Worm (Caenorhabditis elegans) whole organism, L4 larva: Measurements from ENCODE around the gene rhgf-1.

Experiments
- D1046.2 ChIP-seq: fragments of 200-800 bp; sonication (Bioruptor generic); IDR thresholded peaks from 2 replicates; pipeline ENCODE4 v1.3.6; 2022; ENCODE audit warnings: missing genetic modification characterization, missing compliant biosample characterization
- Y48G9A.11 ChIP-seq: fragments of 200-800 bp; sonication (Bioruptor generic); IDR thresholded peaks from 2 replicates; pipeline ENCODE4 v1.3.6; 2022; ENCODE audit warnings: missing genetic modification reagents, missing genetic modification characterization, missing compliant biosample characterization
- aha-1 ChIP-seq: fragments of 150-350 bp; peaks from one replicate; lab custom pipeline; 2014; ENCODE audit warnings: missing biosample characterization, missing genetic modification characterization
- ama-1 ChIP-seq: fragments of 150-350 bp; optimal IDR thresholded peaks from 2 replicates; lab custom pipeline; 2014; ENCODE audit warnings: inconsistent platforms, mixed read lengths
- arid-1 ChIP-seq: fragments of 200-800 bp; sonication (Bioruptor generic); conservative IDR thresholded peaks from 2 replicates; pipeline ENCODE4 v1.3.6; 2022; ENCODE audit warnings: missing genetic modification reagents, missing genetic modification characterization, missing compliant biosample characterization
- ceh-20 ChIP-seq: fragments of 200-800 bp; sonication (Bioruptor generic); IDR thresholded peaks from 2 replicates; pipeline ENCODE4 v1.3.6; 2022; ENCODE audit warnings: missing genetic modification reagents, missing genetic modification characterization, missing compliant biosample characterization
- ceh-44 ChIP-seq: fragments of 200-800 bp; sonication (Bioruptor generic); IDR thresholded peaks from 2 replicates; pipeline ENCODE4 v1.3.6; 2022; ENCODE audit warnings: missing genetic modification reagents, missing genetic modification characterization, missing compliant biosample characterization
- ceh-62 ChIP-seq: sonication (generic microtip); optimal IDR thresholded peaks from 2 replicates; lab custom pipeline; 2017; ENCODE audit warnings: missing biosample characterization, missing genetic modification characterization
- cey-2 ChIP-seq: sonication (generic microtip); optimal IDR thresholded peaks from 3 replicates; lab custom pipeline; 2017; ENCODE audit warnings: missing genetic modification characterization, mild to moderate bottlenecking, missing compliant biosample characterization, antibody characterized with exemption, borderline replicate concordance; ENCODE audit not compliant: insufficient read depth
- daf-16 ChIP-seq, 3 experiments: sonication (generic microtip); optimal IDR thresholded peaks; 2 replicates each; lab custom pipeline; 2016 to 2017; ENCODE audit warnings: missing genetic modification characterization in 3 of 3, missing genetic modification reagents in 3 of 3, mild to moderate bottlenecking in 2 of 3, missing compliant biosample characterization in 2 of 3, missing biosample characterization in 1 of 3, moderate library complexity in 1 of 3
- dmd-6 ChIP-seq: fragments of 200-800 bp; sonication (Bioruptor generic); IDR thresholded peaks from 2 replicates; pipeline ENCODE4 v1.3.6; 2022; ENCODE audit warnings: missing genetic modification reagents, missing genetic modification characterization, missing compliant biosample characterization
- dmd-8 ChIP-seq: fragments of 200-800 bp; sonication (Bioruptor generic); IDR thresholded peaks from 2 replicates; pipeline ENCODE4 v1.3.6; 2022; ENCODE audit warnings: missing genetic modification characterization, missing compliant biosample characterization
- dpl-1 ChIP-seq: fragments of 150-350 bp; optimal IDR thresholded peaks from 2 replicates; lab custom pipeline; 2014; ENCODE audit warnings: missing biosample characterization, missing genetic modification reagents, missing genetic modification characterization
- dve-1 ChIP-seq: sonication (generic microtip); optimal IDR thresholded peaks from 2 replicates; lab custom pipeline; 2017; ENCODE audit warnings: antibody characterized with exemption, mild to moderate bottlenecking, missing genetic modification characterization, missing compliant biosample characterization; ENCODE audit not compliant: insufficient read depth
- egl-27 ChIP-seq: sonication (generic microtip); optimal IDR thresholded peaks from 3 replicates; lab custom pipeline; 2017; ENCODE audit warnings: missing biosample characterization, missing genetic modification reagents, missing genetic modification characterization
- fkh-10 ChIP-seq: fragments of 150-350 bp; optimal IDR thresholded peaks from 2 replicates; lab custom pipeline; 2014; ENCODE audit warnings: missing biosample characterization, missing genetic modification reagents, missing genetic modification characterization
- hif-1 ChIP-seq, 2 experiments: sonication (generic microtip); optimal IDR thresholded peaks; 2 replicates each; lab custom pipeline; 2016 to 2017; ENCODE audit warnings: missing compliant biosample characterization in 2 of 2, missing genetic modification characterization in 2 of 2, missing genetic modification reagents in 2 of 2, missing genotype in 2 of 2, mild to moderate bottlenecking in 1 of 2
- hlh-11 ChIP-seq: fragments of 200-800 bp; sonication (Bioruptor generic); optimal IDR thresholded peaks from 2 replicates; lab custom pipeline; 2018; ENCODE audit warnings: mild to moderate bottlenecking, missing genetic modification characterization, missing compliant biosample characterization
- hlh-30 ChIP-seq: sonication (generic microtip); optimal IDR thresholded peaks from 2 replicates; lab custom pipeline; 2017; ENCODE audit warnings: antibody characterized with exemption, mild to moderate bottlenecking, missing genetic modification characterization, missing compliant biosample characterization; ENCODE audit not compliant: insufficient read depth
- hmg-1.1 ChIP-seq: fragments of 200-800 bp; sonication (Bioruptor generic); IDR thresholded peaks from 2 replicates; pipeline ENCODE4 v1.3.6; 2022; ENCODE audit warnings: missing genetic modification reagents, missing genetic modification characterization, missing compliant biosample characterization
- lim-7 ChIP-seq: fragments of 200-800 bp; sonication (Bioruptor generic); IDR thresholded peaks from 2 replicates; pipeline ENCODE4 v1.3.6; 2022; ENCODE audit warnings: missing genetic modification characterization, missing compliant biosample characterization
- lin-29 ChIP-seq: fragments of 200-800 bp; sonication (Bioruptor generic); IDR thresholded peaks from 2 replicates; pipeline ENCODE4 v1.3.6; 2022; ENCODE audit warnings: missing genetic modification reagents, missing genetic modification characterization, missing compliant biosample characterization
- lsy-2 ChIP-seq, 2 experiments: fragments of 150-350 bp in 1 of 2; sonication (generic microtip) in 1 of 2; optimal IDR thresholded peaks; 2 replicates each; lab custom pipeline; 2014 to 2017; ENCODE audit warnings: missing biosample characterization in 2 of 2, missing genetic modification characterization in 2 of 2
- madf-5 ChIP-seq, 2 experiments: fragments of 200-800 bp; sonication (Bioruptor generic); IDR thresholded peaks; 2 replicates each; pipeline ENCODE4 v1.3.6; 2022; ENCODE audit warnings: missing compliant biosample characterization in 2 of 2, missing genetic modification characterization in 2 of 2
- mdl-1 ChIP-seq, 2 experiments: fragments of 150-350 bp in 1 of 2; sonication (generic microtip) in 1 of 2; optimal IDR thresholded peaks; 2 replicates each; lab custom pipeline; 2014 to 2017; ENCODE audit warnings: missing biosample characterization in 2 of 2, missing genetic modification characterization in 2 of 2
- mdt-29 ChIP-seq: fragments of 200-800 bp; sonication (Bioruptor generic); IDR thresholded peaks from 2 replicates; pipeline ENCODE4 v1.3.6; 2022; ENCODE audit warnings: missing genetic modification reagents, missing genetic modification characterization, missing compliant biosample characterization
- mep-1 ChIP-seq: fragments of 150-350 bp; sonication (generic microtip); optimal IDR thresholded peaks from 3 replicates; lab custom pipeline; 2014; ENCODE audit warnings: missing biosample characterization, missing genetic modification characterization
- mes-2 ChIP-seq: sonication (generic microtip); optimal IDR thresholded peaks from 2 replicates; lab custom pipeline; 2016; ENCODE audit warnings: missing genotype, mild to moderate bottlenecking, missing genetic modification characterization, missing compliant biosample characterization; ENCODE audit not compliant: poor library complexity, severe bottlenecking
- nhr-11 ChIP-seq: fragments of 150-350 bp; optimal IDR thresholded peaks from 2 replicates; lab custom pipeline; 2014; ENCODE audit warnings: missing biosample characterization, missing genetic modification characterization
- nhr-111 ChIP-seq: fragments of 200-800 bp; sonication (Bioruptor generic); optimal IDR thresholded peaks from 2 replicates; lab custom pipeline; 2018; ENCODE audit warnings: mild to moderate bottlenecking, missing genetic modification characterization, missing compliant biosample characterization
- nhr-25 ChIP-seq: sonication (generic microtip); optimal IDR thresholded peaks from 2 replicates; lab custom pipeline; 2017; ENCODE audit warnings: missing genetic modification characterization, mild to moderate bottlenecking, missing compliant biosample characterization, antibody characterized with exemption, moderate library complexity, borderline replicate concordance; ENCODE audit not compliant: insufficient read depth
- nhr-28 ChIP-seq: fragments of 150-350 bp; optimal IDR thresholded peaks from 2 replicates; lab custom pipeline; 2014; ENCODE audit warnings: missing biosample characterization, missing genetic modification characterization
- nhr-6 ChIP-seq: fragments of 150-350 bp; optimal IDR thresholded peaks from 2 replicates; lab custom pipeline; 2014; ENCODE audit warnings: missing biosample characterization, missing genetic modification characterization
- nhr-77 ChIP-seq: fragments of 150-350 bp; optimal IDR thresholded peaks from 2 replicates; lab custom pipeline; 2014; ENCODE audit warnings: missing biosample characterization, missing genetic modification characterization
- pha-4 ChIP-seq, 2 experiments: fragments of 150-350 bp in 1 of 2; fragments of 200-800 bp in 1 of 2; sonication (Bioruptor generic) in 1 of 2; IDR thresholded peaks in 1 of 2; optimal IDR thresholded peaks in 1 of 2; 2 replicates each; pipeline versions ENCODE4 v1.3.6 to Lab custom; 2014 to 2022; ENCODE audit warnings: missing genetic modification characterization in 2 of 2, missing genetic modification reagents in 2 of 2, missing biosample characterization in 1 of 2, missing compliant biosample characterization in 1 of 2
- php-3 ChIP-seq: fragments of 200-800 bp; sonication (Bioruptor generic); IDR thresholded peaks from 2 replicates; pipeline ENCODE4 v1.3.6; 2022; ENCODE audit warnings: missing genetic modification reagents, missing genetic modification characterization, missing compliant biosample characterization
- pqm-1 ChIP-seq: sonication (generic microtip); optimal IDR thresholded peaks from 2 replicates; lab custom pipeline; 2017; ENCODE audit warnings: missing biosample characterization, missing genetic modification characterization
- rbr-2 ChIP-seq: sonication (generic microtip); optimal IDR thresholded peaks from 2 replicates; lab custom pipeline; 2016; ENCODE audit warnings: missing genotype, missing genetic modification characterization, missing compliant biosample characterization
- saeg-2 ChIP-seq: fragments of 200-800 bp; sonication (Bioruptor generic); IDR thresholded peaks from 2 replicates; pipeline ENCODE4 v1.3.6; 2022; ENCODE audit warnings: missing genetic modification reagents, missing genetic modification characterization, missing compliant biosample characterization
- set-16 ChIP-seq: fragments of 200-800 bp; sonication (Bioruptor generic); IDR thresholded peaks from 2 replicates; pipeline ENCODE4 v1.3.6; 2022; ENCODE audit warnings: missing genetic modification reagents, missing genetic modification characterization, missing compliant biosample characterization
- skn-1 ChIP-seq: fragments of 150-350 bp; optimal IDR thresholded peaks from 2 replicates; lab custom pipeline; 2014; ENCODE audit warnings: missing biosample characterization, missing genetic modification characterization
- tag-97 ChIP-seq: fragments of 200-800 bp; sonication (Bioruptor generic); IDR thresholded peaks from 2 replicates; pipeline ENCODE4 v1.3.6; 2022; ENCODE audit warnings: missing genetic modification characterization, missing compliant biosample characterization
- unc-62 ChIP-seq, 3 experiments: fragments of 150-350 bp in 1 of 3; sonication (generic microtip); optimal IDR thresholded peaks in 2 of 3; peaks in 1 of 3; 1 replicate in 1 of 3; 2 replicates in 2 of 3; lab custom pipeline; 2014 to 2017; ENCODE audit warnings: missing biosample characterization in 3 of 3, missing genetic modification characterization in 3 of 3, missing genetic modification reagents in 3 of 3, missing genotype in 1 of 3
- vab-7 ChIP-seq: fragments of 200-800 bp; sonication (Bioruptor generic); IDR thresholded peaks from 2 replicates; pipeline ENCODE4 v1.3.6; 2022; ENCODE audit warnings: missing genetic modification reagents, missing genetic modification characterization, missing compliant biosample characterization
- ztf-7 ChIP-seq: fragments of 150-350 bp; optimal IDR thresholded peaks from 2 replicates; lab custom pipeline; 2014; ENCODE audit warnings: missing biosample characterization, missing genetic modification characterization

Gene rhgf-1

DNA sequence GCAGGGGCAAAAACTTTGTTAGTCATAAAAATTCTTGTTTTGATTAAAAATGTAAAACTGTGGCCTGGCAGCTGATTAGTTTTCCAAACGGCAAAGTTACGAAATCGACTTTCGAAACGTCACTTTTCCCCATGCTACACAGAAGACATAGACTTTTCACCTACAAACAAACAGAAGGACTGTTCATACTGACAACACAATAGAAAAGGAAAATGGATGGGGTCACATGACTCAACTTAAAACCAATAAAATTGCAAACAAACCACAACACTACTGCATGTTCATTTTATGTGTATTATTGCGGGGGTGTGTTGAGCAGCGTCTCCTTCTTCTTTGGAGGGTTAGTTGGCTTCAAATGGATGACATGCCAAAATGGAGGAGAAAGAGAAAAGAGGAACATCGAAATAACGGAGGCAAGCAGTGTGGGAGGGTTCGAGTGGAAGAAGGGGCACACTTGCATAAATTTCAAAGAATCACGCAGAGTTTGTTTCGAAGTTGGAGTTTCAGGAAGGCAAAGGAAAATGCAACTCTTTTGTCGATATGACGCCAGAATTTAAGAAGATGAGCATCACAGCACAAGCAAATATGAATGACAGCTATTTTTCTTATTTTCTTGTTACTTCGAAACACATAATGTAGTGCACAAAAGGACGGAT, 33.5 kb downstream of the rhgf-1 start:
- peak; percentile 68 for TF ChIP-seq nhr-28 (tag; lab: Kevin White, UChicago)
- peak in 1 of 2 experiments; percentile 61 for TF ChIP-seq lsy-2 (tag; optimal IDR thresholded peaks at IDR 0.05; lab: Kevin White, UChicago)
- TF ChIP-seq dve-1 (tag; lab: Kevin White, UChicago) = peak; percentile 62
- no peak for TF ChIP-seq ztf-7 (tag; lab: Kevin White, UChicago)
- peak; percentile 29 for TF ChIP-seq fkh-10 (GFP tag; lab: Kevin White, UChicago)
- peak; percentile 34 for TF ChIP-seq rbr-2 (tag; lab: Kevin White, UChicago)
- no peak for TF ChIP-seq vab-7 (GFP tag; lab: Robert Waterston, UW)
- TF ChIP-seq nhr-11 (tag; lab: Kevin White, UChicago) = peak; percentile 58
- no peak for TF ChIP-seq ceh-44 (GFP tag; lab: Robert Waterston, UW)
- TF ChIP-seq daf-16 (GFP tag; optimal IDR thresholded peaks at IDR 0.05; lab: Kevin White, UChicago) = no peak
- TF ChIP-seq daf-16 (tag; optimal IDR thresholded peaks at IDR 0.05; lab: Kevin White, UChicago) = peak; percentile 85
- TF ChIP-seq hif-1 (tag; optimal IDR thresholded peaks at IDR 0.05; lab: Kevin White, UChicago) = peak in 1 of 2 experiments; percentile 34
- no peak for TF ChIP-seq ceh-20 (GFP tag; lab: Robert Waterston, UW)
- no peak for TF ChIP-seq arid-1 (GFP tag; lab: Robert Waterston, UW)
- peak; percentile 66 for TF ChIP-seq hlh-11 (tag; lab: Kevin White, UChicago)
- peak; percentile 83 for TF ChIP-seq hlh-30 (tag; lab: Kevin White, UChicago)
- peak; percentile 53 for TF ChIP-seq ama-1
- TF ChIP-seq D1046.2 (GFP tag; lab: Robert Waterston, UW) = no peak
- TF ChIP-seq mdl-1 (tag; optimal IDR thresholded peaks at IDR 0.05; lab: Kevin White, UChicago) = peak in 1 of 2 experiments; percentile 62
- TF ChIP-seq unc-62 (GFP tag; optimal IDR thresholded peaks at IDR 0.05 in 1 of 2; lab: Kevin White, UChicago) = peak in 1 of 2 experiments; percentile 99
- TF ChIP-seq unc-62 (tag; optimal IDR thresholded peaks at IDR 0.05; lab: Kevin White, UChicago) = no peak
- TF ChIP-seq nhr-6 = peak; percentile 72
- TF ChIP-seq mep-1 = peak; percentile 73
- TF ChIP-seq hmg-1.1 = 0 out of 2 replicates have a peak, but pooled peaks have one; percentile 48
- no peak for TF ChIP-seq cey-2 (tag; lab: Kevin White, UChicago)
- TF ChIP-seq php-3 (GFP tag; lab: Robert Waterston, UW) = 0 out of 2 replicates have a peak, but pooled peaks have one; percentile 26
- peak; percentile 19 for TF ChIP-seq nhr-77 (tag; lab: Kevin White, UChicago)
- TF ChIP-seq dmd-6 (GFP tag; lab: Robert Waterston, UW) = 0 out of 2 replicates have a peak, but pooled peaks have one; percentile 14
- peak; percentile 22 for TF ChIP-seq dpl-1 (GFP tag; lab: Kevin White, UChicago)
- no peak for TF ChIP-seq tag-97 (GFP tag; lab: Robert Waterston, UW)
- TF ChIP-seq lim-7 (GFP tag; lab: Robert Waterston, UW) = no peak
- peak; percentile 34 for TF ChIP-seq aha-1 (tag; lab: Kevin White, UChicago)
- peak; percentile 18 for TF ChIP-seq mes-2 (tag; lab: Kevin White, UChicago)
- no peak for TF ChIP-seq pha-4 (GFP tag; IDR thresholded peaks at IDR 0.05; lab: Robert Waterston, UW)
- peak; percentile 84 for TF ChIP-seq pha-4 (tag; optimal IDR thresholded peaks at IDR 0.05; lab: Kevin White, UChicago)
- TF ChIP-seq Y48G9A.11 (GFP tag; lab: Robert Waterston, UW) = no peak
- no peak for TF ChIP-seq skn-1 (tag; lab: Kevin White, UChicago)
- TF ChIP-seq, all 104 proteins: peak for 23

- no peak for TF ChIP-seq set-16 (GFP tag; lab: Robert Waterston, UW)
- TF ChIP-seq madf-5 (GFP tag; IDR thresholded peaks at IDR 0.05; lab: Robert Waterston, UW) = no peak
- no peak for TF ChIP-seq nhr-111 (GFP tag; lab: Kevin White, UChicago)
- TF ChIP-seq pqm-1 (tag; lab: Kevin White, UChicago) = peak; percentile 39
- no peak for TF ChIP-seq egl-27 (tag; lab: Kevin White, UChicago)
- TF ChIP-seq fkh-10 (GFP tag; lab: Kevin White, UChicago) = no peak
- TF ChIP-seq saeg-2 (GFP tag; lab: Robert Waterston, UW) = no peak
- TF ChIP-seq ama-1 = peak; percentile 22
- no peak for TF ChIP-seq nhr-25 (tag; lab: Kevin White, UChicago)
- TF ChIP-seq ceh-62 = no peak
- no peak for TF ChIP-seq php-3 (GFP tag; lab: Robert Waterston, UW)
- no peak for TF ChIP-seq mdt-29
- TF ChIP-seq lin-29 (GFP tag; lab: Robert Waterston, UW) = no peak
- TF ChIP-seq mes-2 (tag; lab: Kevin White, UChicago) = peak; percentile 62
- TF ChIP-seq hif-1 (tag; optimal IDR thresholded peaks at IDR 0.05; lab: Kevin White, UChicago) = no peak
- TF ChIP-seq dmd-8 (GFP tag; lab: Robert Waterston, UW) = no peak
- peak; percentile 16 for TF ChIP-seq rbr-2 (tag; lab: Kevin White, UChicago)
- TF ChIP-seq pha-4 (GFP tag; IDR thresholded peaks at IDR 0.05; lab: Robert Waterston, UW) = no peak
- TF ChIP-seq pha-4 (tag; optimal IDR thresholded peaks at IDR 0.05; lab: Kevin White, UChicago) = no peak
These were observed 34.1 kb downstream of the rhgf-1 start for ce11 chrX:10677552-10677951.
